Fruit fly (Drosophila melanogaster): ENCODE results near the gene LysE.

Gene LysE

DNA sequence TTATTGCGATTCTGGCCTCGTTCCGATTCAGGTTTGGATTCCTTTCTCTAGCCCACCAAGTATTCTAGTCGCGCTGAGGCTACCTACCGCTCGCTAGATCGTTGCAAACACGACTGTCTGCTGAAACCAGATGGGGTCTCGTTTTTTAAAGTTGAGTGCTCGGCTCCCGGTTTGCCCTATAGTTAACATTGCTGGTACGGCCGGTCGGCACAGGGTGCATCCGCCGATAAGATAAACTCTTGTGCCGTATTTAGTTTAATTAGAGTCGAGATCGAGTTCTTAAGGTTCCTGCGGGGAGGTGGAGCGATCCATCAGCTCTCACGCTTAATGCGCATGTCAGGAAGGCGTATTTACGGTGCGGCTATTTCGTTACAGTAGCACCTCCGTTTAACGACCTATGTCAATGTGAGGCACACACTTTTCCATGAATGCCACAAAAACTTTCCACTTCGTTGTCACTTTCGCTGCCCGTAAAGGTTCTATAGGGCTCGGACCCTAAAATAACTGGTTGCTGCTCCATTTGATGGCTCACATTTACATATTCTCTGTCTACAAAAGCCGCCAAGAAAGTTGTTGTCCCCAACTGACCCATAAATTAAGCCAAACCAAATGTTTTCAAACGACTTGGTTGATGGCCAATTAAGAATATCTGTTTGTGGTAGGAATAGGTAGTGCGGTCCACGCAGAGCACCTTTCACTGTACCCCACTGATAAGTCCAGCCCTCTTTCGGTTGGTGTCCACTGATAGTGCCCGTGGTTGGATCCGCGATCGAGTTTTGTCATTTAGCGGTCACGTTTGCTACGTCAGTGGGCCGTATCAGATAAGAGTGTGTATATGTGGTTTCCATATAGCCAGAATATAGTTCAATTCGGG, 7.7 kb upstream of the LysE start, which contains the start of gene CG9119 (continued):
- TF ChIP-seq slou (GFP tag; optimal IDR thresholded peaks at IDR 0.05) (no peak), maf-S (GFP tag; optimal IDR thresholded peaks at IDR 0.05) (no peak), zfh1 (GFP tag; IDR thresholded peaks at IDR 0.05) (peak; percentile 36; the same call in 1 of the 3 replicates), Dref (GFP tag; IDR thresholded peaks at IDR 0.05) (no peak), Deaf1 (tag; optimal IDR thresholded peaks at IDR 0.05) (peak; percentile 90), CG6791 (GFP tag; IDR thresholded peaks at IDR 0.05; ENCODE audit: partially characterized antibody) (no peak), Xbp1 (GFP tag; optimal IDR thresholded peaks at IDR 0.05) (peak; percentile 59), bcd (GFP tag; optimal IDR thresholded peaks at IDR 0.05) (peak; percentile 73), CG9876 (GFP tag; optimal IDR thresholded peaks at IDR 0.05) (peak; percentile 57), CG34422 (GFP tag; IDR thresholded peaks at IDR 0.05) (no peak), CG8089 (GFP tag; optimal IDR thresholded peaks at IDR 0.05) (peak; percentile 31), zfh2 (GFP tag; optimal IDR thresholded peaks at IDR 0.05) (peak; percentile 66), CG17802 (tag; optimal IDR thresholded peaks at IDR 0.05) (no peak), jing (GFP tag; optimal IDR thresholded peaks at IDR 0.05) (peak; percentile 9), Sox102F (GFP tag; optimal IDR thresholded peaks at IDR 0.05) (peak; percentile 37), bsh (GFP tag; optimal IDR thresholded peaks at IDR 0.05) (peak in 1 of 2 experiments; percentile 57), CG32532 (GFP tag; IDR thresholded peaks at IDR 0.05) (no peak; the same call in none of the 2 replicates), CG8478 (optimal IDR thresholded peaks at IDR 0.05) (no peak), ind (GFP tag; optimal IDR thresholded peaks at IDR 0.05) (peak; percentile 80), row (GFP tag; IDR thresholded peaks at IDR 0.05) (peak; percentile 89), Dfd (GFP tag; optimal IDR thresholded peaks at IDR 0.05) (no peak), grn (GFP tag; optimal IDR thresholded peaks at IDR 0.05) (peak; percentile 58), mld (GFP tag; IDR thresholded peaks at IDR 0.05; ENCODE audit: partially characterized antibody) (no peak), CG30403 (GFP tag; optimal IDR thresholded peaks at IDR 0.05) (peak; percentile 64), B-H1 (GFP tag; IDR thresholded peaks at IDR 0.05) (0 out of 3 replicates have a peak, but pooled peaks have one; percentile 30), ATbp (GFP tag; optimal IDR thresholded peaks at IDR 0.05) (peak; percentile 35), CG3065 (GFP tag; optimal IDR thresholded peaks at IDR 0.05) (no peak), fd96Cb (tag; optimal IDR thresholded peaks at IDR 0.05) (peak; percentile 48), Fer1 (GFP tag; optimal IDR thresholded peaks at IDR 0.05) (peak; percentile 76), CG1832 (GFP tag; optimal IDR thresholded peaks at IDR 0.05) (no peak), otp (GFP tag; IDR thresholded peaks at IDR 0.05) (no peak), HmgD (GFP tag; optimal IDR thresholded peaks at IDR 0.05) (no peak), CG12769 (tag; optimal IDR thresholded peaks at IDR 0.05) (peak; percentile 63), CoRest (tag; optimal IDR thresholded peaks at IDR 0.05) (peak; percentile 73), CG13287 (GFP tag; IDR thresholded peaks at IDR 0.05; ENCODE audit: partially characterized antibody) (no peak), bowl (GFP tag; IDR thresholded peaks at IDR 0.05) (no peak), CG12219 (GFP tag; optimal IDR thresholded peaks at IDR 0.05) (peak; percentile 58), tgo (GFP tag; IDR thresholded peaks at IDR 0.05) (peak; percentile 59), insv (GFP tag; optimal IDR thresholded peaks at IDR 0.05) (no peak), NC2α (GFP tag; optimal IDR thresholded peaks at IDR 0.05) (peak; percentile 21), CG17612 (GFP tag; IDR thresholded peaks at IDR 0.05) (no peak), CG17568 (GFP tag; optimal IDR thresholded peaks at IDR 0.05) (no peak), ftz-f1 (GFP tag; optimal IDR thresholded peaks at IDR 0.05) (no peak), crp (GFP tag; optimal IDR thresholded peaks at IDR 0.05) (no peak), Doc3 (GFP tag; IDR thresholded peaks at IDR 0.05; ENCODE audit: partially characterized antibody) (no peak), CG10209 (GFP tag; optimal IDR thresholded peaks at IDR 0.05) (peak; percentile 74), zf30C (GFP tag; optimal IDR thresholded peaks at IDR 0.05) (no peak), pho (GFP tag; optimal IDR thresholded peaks at IDR 0.05) (peak; percentile 70), CG13775 (GFP tag; optimal IDR thresholded peaks at IDR 0.05) (peak; percentile 68)
